Worm (Caenorhabditis elegans): ENCODE data around the gene nhr-55.

- TF ChIP-seq him-1 (tag; optimal IDR thresholded peaks at IDR 0.05) = no peak
- no peak for TF ChIP-seq dao-5 (tag; optimal IDR thresholded peaks at IDR 0.05)
- no peak for TF ChIP-seq W03F9.2 (tag; optimal IDR thresholded peaks at IDR 0.05)
These were observed 8.7 kb downstream of the nhr-55 start, which contains the start of gene nhr-211 for ce11 chrV:486684-487083.

Data from whole organism, L4/young adult.